Worm (Caenorhabditis elegans) whole organism, L3 larva: Measurements from ENCODE around the gene pssy-1.

ENCODE experiments used
- aly-2 ChIP-seq: fragments of 150-350 bp; optimal IDR thresholded peaks from 2 replicates; lab custom pipeline; 2014; ENCODE audit warnings: missing biosample characterization, missing genetic modification characterization
- ama-1 ChIP-seq: fragments of 150-350 bp; optimal IDR thresholded peaks from 2 replicates; lab custom pipeline; 2018
- ceh-16 ChIP-seq: sonication (generic microtip); optimal IDR thresholded peaks from 2 replicates; lab custom pipeline; 2017; ENCODE audit warnings: missing biosample characterization, missing genetic modification characterization
- ceh-28 ChIP-seq: fragments of 150-350 bp; optimal IDR thresholded peaks from 2 replicates; lab custom pipeline; 2014; ENCODE audit warnings: missing biosample characterization, missing genetic modification reagents, missing genetic modification characterization
- ceh-82 ChIP-seq: fragments of 150-350 bp; optimal IDR thresholded peaks from 2 replicates; lab custom pipeline; 2014; ENCODE audit warnings: missing biosample characterization, missing genetic modification characterization
- daf-12 ChIP-seq: fragments of 150-350 bp; optimal IDR thresholded peaks from 2 replicates; lab custom pipeline; 2014; ENCODE audit warnings: missing biosample characterization, missing genetic modification reagents, missing genetic modification characterization
- egl-5 ChIP-seq: fragments of 150-350 bp; optimal IDR thresholded peaks from 2 replicates; lab custom pipeline; 2017; ENCODE audit warnings: missing biosample characterization, missing genetic modification reagents, missing genetic modification characterization, inconsistent platforms
- elt-1 ChIP-seq: fragments of 150-350 bp; optimal IDR thresholded peaks from 2 replicates; lab custom pipeline; 2014; ENCODE audit warnings: missing biosample characterization, missing genetic modification characterization
- elt-2 ChIP-seq: sonication (generic microtip); optimal IDR thresholded peaks from 2 replicates; lab custom pipeline; 2016; ENCODE audit warnings: missing genetic modification reagents, mild to moderate bottlenecking, missing genetic modification characterization, missing compliant biosample characterization
- elt-3 ChIP-seq, 3 experiments: fragments of 150-350 bp in 1 of 3; sonication (generic microtip) in 2 of 3; optimal IDR thresholded peaks; 2 replicates in 2 of 3; 4 replicates in 1 of 3; lab custom pipeline; 2014 to 2017; ENCODE audit warnings: missing biosample characterization in 3 of 3, missing genetic modification characterization in 3 of 3
- eor-1 ChIP-seq, 2 experiments: fragments of 150-350 bp; optimal IDR thresholded peaks; 2 replicates each; lab custom pipeline; 2014 to 2018; ENCODE audit warnings: missing biosample characterization in 2 of 2, missing genetic modification characterization in 2 of 2
- fkh-2 ChIP-seq: fragments of 150-350 bp; optimal IDR thresholded peaks from 2 replicates; lab custom pipeline; 2014; ENCODE audit warnings: missing biosample characterization, missing genetic modification reagents, missing genetic modification characterization
- lin-15B ChIP-seq: fragments of 150-350 bp; optimal IDR thresholded peaks from 2 replicates; lab custom pipeline; 2014; ENCODE audit warnings: missing biosample characterization, missing genetic modification characterization
- lin-39 ChIP-seq: fragments of 150-350 bp; optimal IDR thresholded peaks from 2 replicates; lab custom pipeline; 2018; ENCODE audit warnings: missing biosample characterization, missing genetic modification reagents, missing genetic modification characterization
- lsy-12 ChIP-seq: sonication (generic microtip); optimal IDR thresholded peaks from 2 replicates; lab custom pipeline; 2016; ENCODE audit warnings: mild to moderate bottlenecking, missing genetic modification characterization, missing compliant biosample characterization
- mdl-1 ChIP-seq: fragments of 150-350 bp; optimal IDR thresholded peaks from 2 replicates; lab custom pipeline; 2014; ENCODE audit warnings: missing biosample characterization, missing genetic modification characterization
- nfya-1 ChIP-seq: sonication (generic microtip); optimal IDR thresholded peaks from 2 replicates; lab custom pipeline; 2017; ENCODE audit warnings: missing genetic modification characterization, mild to moderate bottlenecking, missing compliant biosample characterization, antibody characterized with exemption, moderate library complexity; ENCODE audit not compliant: insufficient read depth
- nhr-12 ChIP-seq: fragments of 150-350 bp; optimal IDR thresholded peaks from 2 replicates; lab custom pipeline; 2014; ENCODE audit warnings: missing biosample characterization, missing genetic modification characterization
- nhr-23 ChIP-seq: fragments of 150-350 bp; optimal IDR thresholded peaks from 2 replicates; lab custom pipeline; 2014; ENCODE audit warnings: missing biosample characterization, missing genetic modification reagents, missing genetic modification characterization
- nhr-237 ChIP-seq: fragments of 150-350 bp; optimal IDR thresholded peaks from 2 replicates; lab custom pipeline; 2014; ENCODE audit warnings: missing biosample characterization, missing genetic modification characterization
- nhr-25 ChIP-seq: sonication (generic microtip); optimal IDR thresholded peaks from 2 replicates; lab custom pipeline; 2017; ENCODE audit warnings: missing biosample characterization, missing genetic modification characterization
- nhr-67 ChIP-seq: fragments of 150-350 bp; optimal IDR thresholded peaks from 2 replicates; lab custom pipeline; 2014; ENCODE audit warnings: missing biosample characterization, missing genetic modification characterization
- nhr-76 ChIP-seq: fragments of 150-350 bp; sonication (generic microtip); optimal IDR thresholded peaks from 5 replicates; lab custom pipeline; 2014; ENCODE audit warnings: missing biosample characterization, missing genetic modification characterization
- pha-4 ChIP-seq: fragments of 150-350 bp; optimal IDR thresholded peaks from 2 replicates; lab custom pipeline; 2014; ENCODE audit warnings: missing biosample characterization, missing genetic modification reagents, missing genetic modification characterization
- pqm-1 ChIP-seq: fragments of 150-350 bp; optimal IDR thresholded peaks from 2 replicates; lab custom pipeline; 2017; ENCODE audit warnings: missing biosample characterization, missing genetic modification characterization, inconsistent platforms
- sea-2 ChIP-seq: fragments of 150-350 bp; sonication (generic microtip); optimal IDR thresholded peaks from 4 replicates; lab custom pipeline; 2014; ENCODE audit warnings: missing biosample characterization, missing genetic modification reagents, missing genetic modification characterization
- skn-1 ChIP-seq: fragments of 150-350 bp; optimal IDR thresholded peaks from 2 replicates; lab custom pipeline; 2014; ENCODE audit warnings: missing biosample characterization, missing genetic modification characterization
- tbx-2 ChIP-seq: sonication (generic microtip); optimal IDR thresholded peaks from 2 replicates; lab custom pipeline; 2016; ENCODE audit warnings: mild to moderate bottlenecking, missing genetic modification characterization, missing compliant biosample characterization
- unc-62 ChIP-seq: fragments of 150-350 bp; sonication (generic microtip); optimal IDR thresholded peaks from 4 replicates; lab custom pipeline; 2014; ENCODE audit warnings: missing biosample characterization, missing genetic modification reagents, missing genetic modification characterization
- zag-1 ChIP-seq: fragments of 150-350 bp; optimal IDR thresholded peaks from 2 replicates; lab custom pipeline; 2014; ENCODE audit warnings: missing biosample characterization, missing genetic modification characterization
- ztf-11 ChIP-seq: fragments of 150-350 bp; optimal IDR thresholded peaks from 2 replicates; lab custom pipeline; 2014; ENCODE audit warnings: missing biosample characterization, missing genetic modification characterization
- ztf-4 ChIP-seq: fragments of 150-350 bp; optimal IDR thresholded peaks from 2 replicates; lab custom pipeline; 2014; ENCODE audit warnings: missing biosample characterization, missing genetic modification characterization

Gene pssy-1

ce11 chrX:9965275-9965674, at the start of gene pssy-1:
pssy-1 (plus strand) TSS chrX:9965592.
- no peak for TF ChIP-seq lin-15B
- TF ChIP-seq ceh-28, result no peak
- TF ChIP-seq daf-12 (tag; lab: Kevin White, UChicago), result no peak
- TF ChIP-seq elt-1 (tag; lab: Kevin White, UChicago), result peak; percentile 26
- no peak for TF ChIP-seq fkh-2 (tag; lab: Kevin White, UChicago)

- peak; percentile 78 for TF ChIP-seq nfya-1 (tag; lab: Kevin White, UChicago)
- no peak for TF ChIP-seq ama-1 (lab: Kevin White, UChicago)
Measured at ce11 chrX:9917362-9917761, 48.0 kb upstream of the pssy-1 start, which contains the start of gene F21G4.6. F21G4.6 (minus strand) TSS chrX:9917448.

- TF ChIP-seq daf-12 (tag; lab: Kevin White, UChicago) (no peak), mdl-1 (tag; lab: Kevin White, UChicago) (no peak), ztf-11 (tag; lab: Kevin White, UChicago) (no peak), ama-1 (lab: Kevin White, UChicago) (no peak), nhr-237 (tag; lab: Kevin White, UChicago) (no peak), skn-1 (no peak), lin-39 (tag; lab: Kevin White, UChicago) (no peak), tbx-2 (no peak), nhr-25 (tag; lab: Kevin White, UChicago) (no peak), nhr-23 (tag; lab: Kevin White, UChicago) (no peak)
Measured at ce11 chrX:9918997-9919396, 46.4 kb upstream of the pssy-1 start, which contains the start of gene folr-1. folr-1 (plus strand) TSS chrX:9919297.

- no peak for TF ChIP-seq egl-5 (tag; lab: Kevin White, UChicago)
- no peak for TF ChIP-seq nfya-1 (tag; lab: Kevin White, UChicago)
- TF ChIP-seq lsy-12 (tag; lab: Kevin White, UChicago), result no peak
- no peak for TF ChIP-seq nhr-12 (tag; lab: Kevin White, UChicago)
- no peak for TF ChIP-seq skn-1
- TF ChIP-seq nhr-76 (tag; lab: Kevin White, UChicago), result no peak
- no peak for TF ChIP-seq elt-1 (tag; lab: Kevin White, UChicago)
- TF ChIP-seq sea-2 (GFP tag; lab: Kevin White, UChicago), result no peak
- no peak for TF ChIP-seq ceh-28
Measured at ce11 chrX:9921257-9921656, 44.1 kb upstream of the pssy-1 start, which contains the start of gene C17G1.2. C17G1.2 (plus strand) TSS chrX:9921557.

ce11 chrX:9924962-9925361, 40.4 kb upstream of the pssy-1 start, which contains the start of gene ugt-23:
ugt-23 (minus strand) TSS chrX:9925173.
- TF ChIP-seq elt-2 (peak; percentile 71), ceh-82 (tag; lab: Kevin White, UChicago) (no peak), nhr-23 (tag; lab: Kevin White, UChicago) (no peak), pqm-1 (tag; lab: Kevin White, UChicago) (peak; percentile 39)

ce11 chrX:9927993-9928392, 37.4 kb upstream of the pssy-1 start:
- no peak for TF ChIP-seq eor-1 (tag; optimal IDR thresholded peaks at IDR 0.05; lab: Kevin White, UChicago)
- TF ChIP-seq nhr-237 (tag; lab: Kevin White, UChicago), result no peak
- no peak for TF ChIP-seq ceh-28
- TF ChIP-seq lin-39 (tag; lab: Kevin White, UChicago), result no peak
- peak; percentile 3 for TF ChIP-seq skn-1
- TF ChIP-seq ama-1 (lab: Kevin White, UChicago), result no peak

ce11 chrX:9931362-9931761, 34.0 kb upstream of the pssy-1 start, which contains the start of gene nra-3:
nra-3 (minus strand) TSS chrX:9931462.
- no peak for TF ChIP-seq elt-3 (tag; optimal IDR thresholded peaks at IDR 0.05; lab: Kevin White, UChicago)
- TF ChIP-seq aly-2 (tag; lab: Kevin White, UChicago), result no peak
- no peak for TF ChIP-seq fkh-2 (tag; lab: Kevin White, UChicago)
- no peak for TF ChIP-seq pha-4
- TF ChIP-seq ceh-16 (tag; lab: Kevin White, UChicago), result no peak
- no peak for TF ChIP-seq nhr-23 (tag; lab: Kevin White, UChicago)
- TF ChIP-seq nhr-67, result no peak
- TF ChIP-seq ztf-4, result no peak
- no peak for TF ChIP-seq skn-1
- no peak for TF ChIP-seq zag-1 (tag; lab: Kevin White, UChicago)
- no peak for TF ChIP-seq ceh-28
- TF ChIP-seq unc-62 (GFP tag; lab: Kevin White, UChicago), result no peak
